Worm (Caenorhabditis elegans): Measurements from ENCODE around the gene ikke-1.

Gene ikke-1

ce11 chrIII:9060267-9060666 lies 9.8 kb upstream of the ikke-1 start:
- no peak for TF ChIP-seq F37B4.10 (GFP tag; IDR thresholded peaks at IDR 0.05)
- no peak for TF ChIP-seq egrh-3 (GFP tag; IDR thresholded peaks at IDR 0.05)
- no peak for TF ChIP-seq B0261.1 (tag; optimal IDR thresholded peaks at IDR 0.05)
- TF ChIP-seq F33H1.4 (GFP tag; IDR thresholded peaks at IDR 0.05): no peak
- TF ChIP-seq ztf-26 (tag; optimal IDR thresholded peaks at IDR 0.05): no peak
- no peak for TF ChIP-seq Y53F4B.3 (GFP tag; IDR thresholded peaks at IDR 0.05)
- no peak for TF ChIP-seq tbp1 (GFP tag; optimal IDR thresholded peaks at IDR 0.05)
- no peak for TF ChIP-seq efl-1 (GFP tag; optimal IDR thresholded peaks at IDR 0.05)
- no peak for TF ChIP-seq F57A8.1 (GFP tag; optimal IDR thresholded peaks at IDR 0.05)
- TF ChIP-seq nfyb-1 (GFP tag; IDR thresholded peaks at IDR 0.05): peak; percentile 79
- no peak for TF ChIP-seq ceh-91 (GFP tag; IDR thresholded peaks at IDR 0.05)
- peak; percentile 74; the same call in 1 of the 2 replicates for TF ChIP-seq B0336.3 (GFP tag; IDR thresholded peaks at IDR 0.05)
- TF ChIP-seq lsl-1 (GFP tag; optimal IDR thresholded peaks at IDR 0.05): no peak
- TF ChIP-seq mes-4 (tag; optimal IDR thresholded peaks at IDR 0.05): peak; percentile 4
- no peak for TF ChIP-seq hmg-20 (GFP tag; IDR thresholded peaks at IDR 0.05)
- peak; percentile 15; the same call in 1 of the 2 replicates for TF ChIP-seq ceh-100 (GFP tag; IDR thresholded peaks at IDR 0.05)
- TF ChIP-seq sptf-2 (GFP tag; optimal IDR thresholded peaks at IDR 0.05): no peak
- peak; percentile 57 for TF ChIP-seq madf-10 (tag; optimal IDR thresholded peaks at IDR 0.05)
- TF ChIP-seq lin-54 (GFP tag; optimal IDR thresholded peaks at IDR 0.05): peak; percentile 53
- TF ChIP-seq mel-28 (tag; optimal IDR thresholded peaks at IDR 0.05; ENCODE audit: borderline replicate concordance): no peak
- TF ChIP-seq fkh-3 (tag; optimal IDR thresholded peaks at IDR 0.05): no peak
- TF ChIP-seq tbx-9 (tag; optimal IDR thresholded peaks at IDR 0.05; ENCODE audit: borderline replicate concordance): no peak
- no peak for TF ChIP-seq ztf-6 (GFP tag; IDR thresholded peaks at IDR 0.05)
- TF ChIP-seq Y56A3A.18 (GFP tag; IDR thresholded peaks at IDR 0.05): no peak
- TF ChIP-seq somi-1 (GFP tag; optimal IDR thresholded peaks at IDR 0.05): no peak
- no peak for TF ChIP-seq mxl-1 (tag; optimal IDR thresholded peaks at IDR 0.05)
- TF ChIP-seq lin-40 (tag; optimal IDR thresholded peaks at IDR 0.05): no peak
- no peak for TF ChIP-seq dpl-1 (GFP tag; optimal IDR thresholded peaks at IDR 0.05)
- TF ChIP-seq nhr-27 (tag; optimal IDR thresholded peaks at IDR 0.05): no peak
- no peak for TF ChIP-seq egl-18 (GFP tag; IDR thresholded peaks at IDR 0.05)
- TF ChIP-seq snpc-1.1 (tag; optimal IDR thresholded peaks at IDR 0.05; ENCODE audit: insufficient read depth): no peak
- TF ChIP-seq rcor-1 (GFP tag; IDR thresholded peaks at IDR 0.05): no peak
- no peak for TF ChIP-seq lag-1 (GFP tag; IDR thresholded peaks at IDR 0.05)
- peak; percentile 58; the same call in 1 of the 2 replicates for TF ChIP-seq pbrm-1 (GFP tag; IDR thresholded peaks at IDR 0.05)
- TF ChIP-seq T26A5.8 (tag; optimal IDR thresholded peaks at IDR 0.05): no peak
- no peak for TF ChIP-seq bed-2 (GFP tag; IDR thresholded peaks at IDR 0.05)
- TF ChIP-seq cebp-1 (GFP tag; IDR thresholded peaks at IDR 0.05): no peak
- peak; percentile 54 for TF ChIP-seq cebp-1 (tag; optimal IDR thresholded peaks at IDR 0.05)
- TF ChIP-seq atf-7 (tag; optimal IDR thresholded peaks at IDR 0.05): peak; percentile 75
- TF ChIP-seq ceh-40 (GFP tag; IDR thresholded peaks at IDR 0.05): no peak
- no peak for TF ChIP-seq ceh-79 (tag; optimal IDR thresholded peaks at IDR 0.05)
- TF ChIP-seq zim-3 (tag; optimal IDR thresholded peaks at IDR 0.05): no peak
- TF ChIP-seq nhr-179 (tag; optimal IDR thresholded peaks at IDR 0.05): no peak
- no peak for TF ChIP-seq ceh-58 (GFP tag; IDR thresholded peaks at IDR 0.05)
- no peak for TF ChIP-seq ceh-27 (GFP tag; optimal IDR thresholded peaks at IDR 0.05)
- peak; percentile 5 for TF ChIP-seq athp-1 (tag; optimal IDR thresholded peaks at IDR 0.05)
- TF ChIP-seq aptf-3 (GFP tag; IDR thresholded peaks at IDR 0.05): no peak
- no peak for TF ChIP-seq nfya-2 (GFP tag; IDR thresholded peaks at IDR 0.05)
- no peak for TF ChIP-seq hlh-26 (GFP tag; conservative IDR thresholded peaks at IDR 0.05)
- no peak for TF ChIP-seq gei-17 (GFP tag; optimal IDR thresholded peaks at IDR 0.05)
- TF ChIP-seq lin-26 (GFP tag; IDR thresholded peaks at IDR 0.05): 0 out of 2 replicates have a peak, but pooled peaks have one; percentile 23
